Fruit fly (Drosophila melanogaster): Measurements from ENCODE around the gene Ir7d.

Gene Ir7d

DNA sequence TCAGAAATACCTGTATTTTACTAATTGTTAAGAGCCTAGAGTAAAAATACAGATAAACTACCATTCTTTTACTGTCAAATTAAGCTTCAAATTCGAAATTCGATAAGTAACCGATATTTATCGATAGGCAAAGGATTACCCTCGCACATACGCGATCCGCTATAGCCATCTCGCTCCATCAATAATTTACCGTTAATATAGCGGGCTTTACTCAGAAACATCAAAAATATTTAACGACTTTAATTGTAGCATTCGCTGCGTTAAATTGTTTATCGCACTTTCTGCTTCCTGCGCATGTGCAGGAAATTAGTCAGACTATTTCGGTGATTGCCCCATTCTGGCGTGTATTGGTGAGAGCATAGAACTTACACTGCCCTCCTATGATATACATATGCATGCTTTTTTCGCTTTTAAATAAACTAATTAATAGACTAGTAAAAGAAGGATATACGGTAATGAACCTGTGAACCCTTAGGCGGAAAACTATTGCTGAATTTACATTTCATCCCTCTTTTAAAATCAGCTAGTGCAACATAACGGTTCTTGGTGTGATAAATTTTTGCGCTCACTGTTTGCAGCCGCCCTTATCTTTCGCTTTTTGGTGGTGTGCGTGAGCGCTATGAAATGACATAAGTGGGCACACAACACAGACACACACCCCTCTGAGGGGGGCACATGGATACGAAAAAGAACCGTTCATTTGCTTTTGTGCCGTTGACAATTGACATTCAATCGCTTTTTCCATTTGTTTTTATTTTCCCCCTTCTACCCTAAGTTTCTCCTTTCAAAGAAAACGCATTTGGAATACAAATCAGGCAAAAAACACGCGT, 29.8 kb upstream of the Ir7d start, which contains the start of the genes dpr14 and spidey (continued):
- peak; percentile 42; the same call in 1 of the 2 replicates for TF ChIP-seq ro (GFP tag; IDR thresholded peaks at IDR 0.05)
- TF ChIP-seq oc (tag; optimal IDR thresholded peaks at IDR 0.05): peak; percentile 86
- TF ChIP-seq wdn (GFP tag; IDR thresholded peaks at IDR 0.05): peak; percentile 86
- peak; percentile 52 for TF ChIP-seq HmgD (GFP tag; optimal IDR thresholded peaks at IDR 0.05)
- no peak for TF ChIP-seq Lpt (GFP tag; optimal IDR thresholded peaks at IDR 0.05)
- TF ChIP-seq CG2202 (tag; optimal IDR thresholded peaks at IDR 0.05): peak; percentile 75
- no peak; the same call in 1 of the 2 replicates for TF ChIP-seq Doc2 (GFP tag; IDR thresholded peaks at IDR 0.05)
- peak; percentile 78 for TF ChIP-seq Six4 (GFP tag; optimal IDR thresholded peaks at IDR 0.05)
- peak; percentile 100 for TF ChIP-seq CG8388 (GFP tag; optimal IDR thresholded peaks at IDR 0.05)
- peak; percentile 90 for TF ChIP-seq CG11456 (GFP tag; IDR thresholded peaks at IDR 0.05)
- peak; percentile 92 for TF ChIP-seq unpg (GFP tag; optimal IDR thresholded peaks at IDR 0.05)
- TF ChIP-seq CG3163 (GFP tag; optimal IDR thresholded peaks at IDR 0.05): peak; percentile 50
- peak; percentile 92 for TF ChIP-seq lilli (GFP tag; optimal IDR thresholded peaks at IDR 0.05)
- peak; percentile 92 for TF ChIP-seq CG13424 (tag; optimal IDR thresholded peaks at IDR 0.05)
- TF ChIP-seq bowl (GFP tag; IDR thresholded peaks at IDR 0.05): peak; percentile 77
- peak; percentile 89 for TF ChIP-seq ems (GFP tag; optimal IDR thresholded peaks at IDR 0.05)
- TF ChIP-seq CG5245 (GFP tag; optimal IDR thresholded peaks at IDR 0.05): peak; percentile 74
- peak; percentile 60 for TF ChIP-seq CG4617 (GFP tag; optimal IDR thresholded peaks at IDR 0.05; ENCODE audit: borderline replicate concordance)
- peak; percentile 89 for TF ChIP-seq Atf3 (GFP tag; optimal IDR thresholded peaks at IDR 0.05)
- TF ChIP-seq CG11398 (GFP tag; optimal IDR thresholded peaks at IDR 0.05): peak; percentile 81
- peak; percentile 89 for TF ChIP-seq so (GFP tag; IDR thresholded peaks at IDR 0.05)
- peak; percentile 86 for TF ChIP-seq kni (GFP tag; optimal IDR thresholded peaks at IDR 0.05)
- no peak for TF ChIP-seq CG42726 (GFP tag; IDR thresholded peaks at IDR 0.05; ENCODE audit: partially characterized antibody)
- TF ChIP-seq CG11504 (tag; optimal IDR thresholded peaks at IDR 0.05): peak; percentile 89
- TF ChIP-seq Ets65A (GFP tag): peak; percentile 97
- peak; percentile 90 for TF ChIP-seq CG17829 (tag; optimal IDR thresholded peaks at IDR 0.05)
- TF ChIP-seq Camta (GFP tag; optimal IDR thresholded peaks at IDR 0.05): peak; percentile 83
- peak; percentile 63 for TF ChIP-seq da (GFP tag; optimal IDR thresholded peaks at IDR 0.05)
- peak; percentile 87 to 92 for TF ChIP-seq dpn (GFP tag; optimal IDR thresholded peaks at IDR 0.05)
- TF ChIP-seq Side (GFP tag; optimal IDR thresholded peaks at IDR 0.05): peak; percentile 87
- TF ChIP-seq CG9817 (tag; optimal IDR thresholded peaks at IDR 0.05): peak; percentile 91
- peak in 1 of 2 experiments; percentile 62 for TF ChIP-seq insv (GFP tag; optimal IDR thresholded peaks at IDR 0.05)
- peak; percentile 94 for TF ChIP-seq slbo (GFP tag; IDR thresholded peaks at IDR 0.05)
- no peak for TF ChIP-seq prd (optimal IDR thresholded peaks at IDR 0.05)
- TF ChIP-seq prd (GFP tag; IDR thresholded peaks at IDR 0.05): peak; percentile 93
- peak; percentile 36 for TF ChIP-seq bigmax (GFP tag; optimal IDR thresholded peaks at IDR 0.05)
- peak; percentile 93 for TF ChIP-seq GATAe (GFP tag; conservative IDR thresholded peaks at IDR 0.05)
- TF ChIP-seq dan (GFP tag; IDR thresholded peaks at IDR 0.05): peak; percentile 41; the same call in 1 of the 2 replicates
- peak; percentile 85 for TF ChIP-seq B-H1 (GFP tag; IDR thresholded peaks at IDR 0.05)
- TF ChIP-seq Gug (GFP tag; IDR thresholded peaks at IDR 0.05): peak; percentile 88
- peak; percentile 29 for TF ChIP-seq CG8290 (GFP tag; optimal IDR thresholded peaks at IDR 0.05)
- TF ChIP-seq CG8290 (tag; optimal IDR thresholded peaks at IDR 0.05): peak; percentile 72 to 92
- TF ChIP-seq CG9437 (GFP tag; optimal IDR thresholded peaks at IDR 0.05): peak; percentile 76
- TF ChIP-seq eve (GFP tag; optimal IDR thresholded peaks at IDR 0.05): no peak
- peak; percentile 86 for TF ChIP-seq maf-S (GFP tag; optimal IDR thresholded peaks at IDR 0.05)
- TF ChIP-seq CG17802 (tag; optimal IDR thresholded peaks at IDR 0.05): peak; percentile 66
- TF ChIP-seq CG31441 (GFP tag; IDR thresholded peaks at IDR 0.05): peak; percentile 88
- peak; percentile 74 for TF ChIP-seq CG5180 (GFP tag; optimal IDR thresholded peaks at IDR 0.05)
- peak; percentile 91 for TF ChIP-seq CG32772 (GFP tag; IDR thresholded peaks at IDR 0.05)
- TF ChIP-seq Jarid2 (GFP tag; optimal IDR thresholded peaks at IDR 0.05): peak; percentile 74
